Worm (Caenorhabditis elegans) whole organism, midembryonic: Measurements from ENCODE around the gene Y38H6C.4.

ENCODE experiments used
- flt-1 ChIP-seq: fragments of 200-800 bp; sonication (Bioruptor generic); IDR thresholded peaks from 2 replicates; pipeline ENCODE4 v1.3.6; 2022; ENCODE audit warnings: missing genetic modification characterization, missing compliant biosample characterization
- klf-2 ChIP-seq: fragments of 200-800 bp; sonication (Bioruptor generic); conservative IDR thresholded peaks from 2 replicates; pipeline ENCODE4 v1.3.6; 2022; ENCODE audit warnings: missing genetic modification reagents, missing genetic modification characterization, missing compliant biosample characterization
- med-1 ChIP-seq: sonication (generic microtip); optimal IDR thresholded peaks from 2 replicates; lab custom pipeline; 2017; ENCODE audit warnings: missing genetic modification characterization, mild to moderate bottlenecking, missing compliant biosample characterization, antibody characterized with exemption, missing genetic modification reagents; ENCODE audit not compliant: insufficient read depth
- ref-1 ChIP-seq: fragments of 200-800 bp; sonication (Bioruptor generic); conservative IDR thresholded peaks from 2 replicates; pipeline ENCODE4 v1.3.6; 2022; ENCODE audit warnings: missing genetic modification reagents, missing genetic modification characterization, missing compliant biosample characterization
- tab-1 ChIP-seq: fragments of 200-800 bp; sonication (Bioruptor generic); IDR thresholded peaks from 2 replicates; pipeline ENCODE4 v1.3.6; 2022; ENCODE audit warnings: missing genetic modification characterization, missing compliant biosample characterization
- ztf-23 ChIP-seq: fragments of 200-800 bp; sonication (Bioruptor generic); IDR thresholded peaks from 2 replicates; pipeline ENCODE4 v1.3.6; 2022; ENCODE audit warnings: missing genetic modification reagents, missing genetic modification characterization, missing compliant biosample characterization
- ztf-29 ChIP-seq: fragments of 200-800 bp; sonication (Bioruptor generic); IDR thresholded peaks from 2 replicates; pipeline ENCODE4 v1.3.6; 2022; ENCODE audit warnings: missing genetic modification reagents, missing genetic modification characterization, missing compliant biosample characterization

ce11 chrV:20534072-20534471, 29.2 kb upstream of the Y38H6C.4 start, which contains the start of gene famh-161:
- TF ChIP-seq ref-1 (GFP tag; lab: Robert Waterston, UW) (no peak), tab-1 (GFP tag; lab: Robert Waterston, UW) (no peak), klf-2 (no peak), ztf-29 (GFP tag; lab: Robert Waterston, UW) (no peak), flt-1 (GFP tag; lab: Robert Waterston, UW) (no peak), ztf-23 (GFP tag; lab: Robert Waterston, UW) (no peak), med-1 (GFP tag; lab: Kevin White, UChicago) (no peak)
